Worm (Caenorhabditis elegans) whole organism, early embryonic: Measurements from ENCODE around the gene sri-60.
"Not testable (repeated sequence)": the region's sequence is repeated elsewhere in the genome, so short reads cannot be mapped to it uniquely, and the experiment has no call there.

Experiments
- B0310.2 ChIP-seq: sonication (generic microtip); optimal IDR thresholded peaks from 2 replicates; lab custom pipeline; 2016; ENCODE audit warnings: mild to moderate bottlenecking, missing genetic modification characterization, missing compliant biosample characterization
- F13C5.2 ChIP-seq: sonication (generic microtip); optimal IDR thresholded peaks from 2 replicates; lab custom pipeline; 2017; ENCODE audit warnings: mild to moderate bottlenecking, missing genetic modification characterization, inconsistent platforms, missing compliant biosample characterization
- aly-1 ChIP-seq: sonication (generic microtip); optimal IDR thresholded peaks from 2 replicates; lab custom pipeline; 2016; ENCODE audit warnings: missing genetic modification characterization, missing compliant biosample characterization
- ama-1 ChIP-seq: fragments of 150-350 bp; optimal IDR thresholded peaks from 2 replicates; lab custom pipeline; 2014
- ceh-13 ChIP-seq: fragments of 200-800 bp; sonication (Bioruptor generic); optimal IDR thresholded peaks from 2 replicates; lab custom pipeline; 2018; ENCODE audit warnings: mild to moderate bottlenecking, missing genetic modification characterization, missing compliant biosample characterization
- ceh-36 ChIP-seq: sonication (generic microtip); optimal IDR thresholded peaks from 2 replicates; lab custom pipeline; 2016; ENCODE audit warnings: missing genetic modification characterization, inconsistent platforms, missing compliant biosample characterization
- ets-7 ChIP-seq: sonication (generic microtip); optimal IDR thresholded peaks from 2 replicates; lab custom pipeline; 2016; ENCODE audit warnings: missing genotype, missing genetic modification characterization, missing compliant biosample characterization
- flt-1 ChIP-seq: fragments of 200-800 bp; sonication (Bioruptor generic); IDR thresholded peaks from 2 replicates; pipeline ENCODE4 v1.3.6; 2022; ENCODE audit warnings: missing genetic modification characterization, missing compliant biosample characterization
- hmbx-1 ChIP-seq: sonication (generic microtip); optimal IDR thresholded peaks from 2 replicates; lab custom pipeline; 2016; ENCODE audit warnings: mild to moderate bottlenecking, missing genetic modification characterization, missing compliant biosample characterization
- hmg-4 ChIP-seq: fragments of 200-800 bp; sonication (Bioruptor generic); optimal IDR thresholded peaks from 2 replicates; lab custom pipeline; 2018; ENCODE audit warnings: mild to moderate bottlenecking, missing genetic modification characterization, missing compliant biosample characterization
- hnd-1 ChIP-seq: sonication (generic microtip); optimal IDR thresholded peaks from 2 replicates; lab custom pipeline; 2016; ENCODE audit warnings: missing genetic modification characterization, missing compliant biosample characterization
- pes-1 ChIP-seq: fragments of 200-800 bp; sonication (Bioruptor generic); IDR thresholded peaks from 2 replicates; pipeline ENCODE4 v1.3.6; 2022; ENCODE audit warnings: missing genetic modification reagents, missing genetic modification characterization, missing compliant biosample characterization
- scrt-1 ChIP-seq: fragments of 200-800 bp; sonication (Bioruptor generic); IDR thresholded peaks from 2 replicates; pipeline ENCODE4 v1.3.6; 2022; ENCODE audit warnings: missing genetic modification characterization, missing compliant biosample characterization
- sea-1 ChIP-seq: fragments of 200-800 bp; sonication (Bioruptor generic); conservative IDR thresholded peaks from 2 replicates; pipeline ENCODE4 v1.3.6; 2022; ENCODE audit warnings: missing genetic modification characterization, missing compliant biosample characterization
- tbx-11 ChIP-seq: fragments of 200-800 bp; sonication (Bioruptor generic); IDR thresholded peaks from 2 replicates; pipeline ENCODE4 v1.3.6; 2022; ENCODE audit warnings: missing genetic modification characterization, missing compliant biosample characterization
- tbx-37 ChIP-seq: fragments of 200-800 bp; sonication (Bioruptor generic); conservative IDR thresholded peaks from 2 replicates; pipeline ENCODE4 v1.3.6; 2022; ENCODE audit warnings: missing genetic modification reagents, missing genetic modification characterization, missing compliant biosample characterization
- tra-4 ChIP-seq: sonication (generic microtip); optimal IDR thresholded peaks from 2 replicates; lab custom pipeline; 2017; ENCODE audit warnings: missing genetic modification characterization, missing compliant biosample characterization

Gene sri-60

ce11 chrII:2705200-2705599 lies 2.5 kb upstream of the sri-60 start, which contains the start of gene srh-128:
TSS of gene srh-128 (minus strand) at chrII:2705300.
- TF ChIP-seq tra-4 (tag; lab: Kevin White, UChicago) = no peak

ce11 chrII:2700229-2700628 lies 2.4 kb downstream of the sri-60 start, which contains the start of gene sri-61:
TSS of gene sri-61 (minus strand) at chrII:2700329.
- TF ChIP-seq aly-1 (tag; lab: Kevin White, UChicago) (no peak), scrt-1 (GFP tag; lab: Robert Waterston, UW) (no peak), tra-4 (tag; lab: Kevin White, UChicago) (no peak), ceh-36 (tag; lab: Kevin White, UChicago) (no peak), B0310.2 (tag; lab: Kevin White, UChicago) (no peak), sea-1 (GFP tag; lab: Robert Waterston, UW) (no peak), F13C5.2 (tag; lab: Kevin White, UChicago) (no peak), pes-1 (GFP tag; lab: Robert Waterston, UW) (no peak), tbx-37 (no peak), ceh-13 (GFP tag; lab: Kevin White, UChicago) (no peak), flt-1 (GFP tag; lab: Robert Waterston, UW) (no peak), ama-1 (no peak)

ce11 chrII:2698378-2698777 lies 4.3 kb downstream of the sri-60 start, which contains the start of gene sri-62:
TSS of gene sri-62 (minus strand) at chrII:2698478.
- TF ChIP-seq pes-1 (GFP tag; lab: Robert Waterston, UW) (no peak), F13C5.2 (tag; lab: Kevin White, UChicago) (no peak), B0310.2 (tag; lab: Kevin White, UChicago) (no peak), hmbx-1 (tag; lab: Kevin White, UChicago) (no peak), ceh-13 (GFP tag; lab: Kevin White, UChicago) (no peak), ceh-36 (tag; lab: Kevin White, UChicago) (no peak), hmg-4 (no peak), hnd-1 (tag; lab: Kevin White, UChicago) (no peak), ets-7 (tag; lab: Kevin White, UChicago) (no peak), tbx-37 (no peak)

- TF ChIP-seq tra-4 (tag; lab: Kevin White, UChicago) (no peak), tbx-11 (GFP tag; lab: Robert Waterston, UW) (no peak), flt-1 (GFP tag; lab: Robert Waterston, UW) (no peak), sea-1 (GFP tag; lab: Robert Waterston, UW) (no peak), ceh-36 (tag; lab: Kevin White, UChicago) (no peak), F13C5.2 (tag; lab: Kevin White, UChicago) (no peak), hnd-1 (tag; lab: Kevin White, UChicago) (no peak), hmbx-1 (tag; lab: Kevin White, UChicago) (no peak), ets-7 (tag; lab: Kevin White, UChicago) (no peak)
Measured at ce11 chrII:2695079-2695478, 7.6 kb downstream of the sri-60 start.

ce11 chrII:2692476-2692875 lies 10.2 kb downstream of the sri-60 start, which contains the start of gene set-11:
TSS of gene set-11 (minus strand) at chrII:2692576.
- TF ChIP-seq tra-4 (tag; lab: Kevin White, UChicago) = no peak

- TF ChIP-seq F13C5.2 (tag; lab: Kevin White, UChicago) (no peak), pes-1 (GFP tag; lab: Robert Waterston, UW) (no peak), hmg-4 (no peak), ceh-13 (GFP tag; lab: Kevin White, UChicago) (no peak), flt-1 (GFP tag; lab: Robert Waterston, UW) (no peak), hnd-1 (tag; lab: Kevin White, UChicago) (no peak), hmbx-1 (tag; lab: Kevin White, UChicago) (no peak), sea-1 (GFP tag; lab: Robert Waterston, UW) (no peak), aly-1 (tag; lab: Kevin White, UChicago) (no peak), B0310.2 (tag; lab: Kevin White, UChicago) (no peak), tra-4 (tag; lab: Kevin White, UChicago) (no peak), ama-1 (no peak), tbx-11 (GFP tag; lab: Robert Waterston, UW) (no peak), scrt-1 (GFP tag; lab: Robert Waterston, UW) (no peak), ets-7 (tag; lab: Kevin White, UChicago) (no peak), tbx-37 (no peak), ceh-36 (tag; lab: Kevin White, UChicago) (no peak)
Measured at ce11 chrII:2690080-2690479, 12.6 kb downstream of the sri-60 start, which contains the start of gene nspf-3. TSS of gene nspf-3 (minus strand) at chrII:2690180.

ce11 chrII:2688616-2689015 lies 14.0 kb downstream of the sri-60 start, which contains the start of gene nspf-2:
TSS of gene nspf-2 (plus strand) at chrII:2688916.
- TF ChIP-seq ceh-36, tra-4, aly-1 (tag; lab: Kevin White, UChicago): not testable (repeated sequence)

ce11 chrII:2686985-2687675 lies 15.5 kb downstream of the sri-60 start, which contains the start of the genes sup-9 and nspf-1:
TSS of gene sup-9 (minus strand) at chrII:2687027.
TSS of gene nspf-1 (plus strand) at chrII:2687625.
- no peak for TF ChIP-seq hmbx-1 (tag; lab: Kevin White, UChicago)
- no peak for TF ChIP-seq pes-1 (GFP tag; lab: Robert Waterston, UW)
- TF ChIP-seq aly-1 (tag; lab: Kevin White, UChicago) = no peak
- no peak for TF ChIP-seq hmg-4
- no peak for TF ChIP-seq flt-1 (GFP tag; lab: Robert Waterston, UW)
- no peak for TF ChIP-seq tbx-37
- TF ChIP-seq tbx-11 (GFP tag; lab: Robert Waterston, UW) = no peak
- no peak for TF ChIP-seq ceh-13 (GFP tag; lab: Kevin White, UChicago)
- TF ChIP-seq B0310.2 (tag; lab: Kevin White, UChicago) = no peak
